Worm (Caenorhabditis elegans) whole organism, L4 larva: ENCODE measurements around the gene Y51A2D.13.

ENCODE experiments used
- F37D6.2 ChIP-seq: sonication (generic microtip); optimal IDR thresholded peaks from 2 replicates; lab custom pipeline; 2016; ENCODE audit warnings: mild to moderate bottlenecking, missing genetic modification characterization, missing compliant biosample characterization
- T20F7.1 ChIP-seq: fragments of 200-800 bp; sonication (Bioruptor generic); optimal IDR thresholded peaks from 2 replicates; lab custom pipeline; 2018; ENCODE audit warnings: mild to moderate bottlenecking, missing genetic modification characterization, missing compliant biosample characterization
- T26A8.4 ChIP-seq: fragments of 200-800 bp; sonication (Bioruptor generic); IDR thresholded peaks from 2 replicates; pipeline ENCODE4 v1.3.6; 2022; ENCODE audit warnings: missing genetic modification characterization, missing compliant biosample characterization
- Y105C5A.15 ChIP-seq: fragments of 200-800 bp; sonication (Bioruptor generic); IDR thresholded peaks from 2 replicates; pipeline ENCODE4 v1.3.6; 2022; ENCODE audit warnings: missing genetic modification characterization, missing compliant biosample characterization
- ZK546.5 ChIP-seq, 2 experiments: sonication (generic microtip); optimal IDR thresholded peaks; 2 replicates each; lab custom pipeline; 2017; ENCODE audit warnings: missing biosample characterization in 2 of 2, missing genetic modification characterization in 2 of 2
- ceh-28 ChIP-seq: fragments of 150-350 bp; optimal IDR thresholded peaks from 2 replicates; lab custom pipeline; 2014; ENCODE audit warnings: missing biosample characterization, missing genetic modification reagents, missing genetic modification characterization
- ceh-44 ChIP-seq: fragments of 200-800 bp; sonication (Bioruptor generic); IDR thresholded peaks from 2 replicates; pipeline ENCODE4 v1.3.6; 2022; ENCODE audit warnings: missing genetic modification reagents, missing genetic modification characterization, missing compliant biosample characterization
- daf-16 ChIP-seq, 3 experiments: sonication (generic microtip); optimal IDR thresholded peaks; 2 replicates each; lab custom pipeline; 2016 to 2017; ENCODE audit warnings: missing genetic modification characterization in 3 of 3, missing genetic modification reagents in 3 of 3, mild to moderate bottlenecking in 2 of 3, missing compliant biosample characterization in 2 of 3, missing biosample characterization in 1 of 3, moderate library complexity in 1 of 3
- daf-19 ChIP-seq: fragments of 200-800 bp; sonication (Bioruptor generic); conservative IDR thresholded peaks from 2 replicates; pipeline ENCODE4 v1.3.6; 2022; ENCODE audit warnings: missing genetic modification characterization, missing compliant biosample characterization
- dmd-6 ChIP-seq: fragments of 200-800 bp; sonication (Bioruptor generic); IDR thresholded peaks from 2 replicates; pipeline ENCODE4 v1.3.6; 2022; ENCODE audit warnings: missing genetic modification reagents, missing genetic modification characterization, missing compliant biosample characterization
- dmd-8 ChIP-seq: fragments of 200-800 bp; sonication (Bioruptor generic); IDR thresholded peaks from 2 replicates; pipeline ENCODE4 v1.3.6; 2022; ENCODE audit warnings: missing genetic modification characterization, missing compliant biosample characterization
- dpl-1 ChIP-seq: fragments of 150-350 bp; optimal IDR thresholded peaks from 2 replicates; lab custom pipeline; 2014; ENCODE audit warnings: missing biosample characterization, missing genetic modification reagents, missing genetic modification characterization
- dve-1 ChIP-seq: sonication (generic microtip); optimal IDR thresholded peaks from 2 replicates; lab custom pipeline; 2017; ENCODE audit warnings: antibody characterized with exemption, mild to moderate bottlenecking, missing genetic modification characterization, missing compliant biosample characterization; ENCODE audit not compliant: insufficient read depth
- fkh-10 ChIP-seq: fragments of 150-350 bp; optimal IDR thresholded peaks from 2 replicates; lab custom pipeline; 2014; ENCODE audit warnings: missing biosample characterization, missing genetic modification reagents, missing genetic modification characterization
- fos-1 ChIP-seq: fragments of 150-350 bp; optimal IDR thresholded peaks from 2 replicates; lab custom pipeline; 2014; ENCODE audit warnings: missing biosample characterization, missing genetic modification characterization
- hlh-30 ChIP-seq: sonication (generic microtip); optimal IDR thresholded peaks from 2 replicates; lab custom pipeline; 2017; ENCODE audit warnings: antibody characterized with exemption, mild to moderate bottlenecking, missing genetic modification characterization, missing compliant biosample characterization; ENCODE audit not compliant: insufficient read depth
- lin-13 ChIP-seq: fragments of 150-350 bp; optimal IDR thresholded peaks from 2 replicates; lab custom pipeline; 2014; ENCODE audit warnings: missing biosample characterization, missing genetic modification reagents, missing genetic modification characterization
- lin-15B ChIP-seq: fragments of 150-350 bp; sonication (generic microtip); optimal IDR thresholded peaks from 3 replicates; lab custom pipeline; 2014; ENCODE audit warnings: missing biosample characterization, missing genetic modification characterization
- lin-29 ChIP-seq: fragments of 200-800 bp; sonication (Bioruptor generic); IDR thresholded peaks from 2 replicates; pipeline ENCODE4 v1.3.6; 2022; ENCODE audit warnings: missing genetic modification reagents, missing genetic modification characterization, missing compliant biosample characterization
- lin-39 ChIP-seq: fragments of 150-350 bp; optimal IDR thresholded peaks from 2 replicates; lab custom pipeline; 2014; ENCODE audit warnings: missing biosample characterization, missing genetic modification reagents, missing genetic modification characterization
- lir-3 ChIP-seq: sonication (generic microtip); optimal IDR thresholded peaks from 2 replicates; lab custom pipeline; 2016; ENCODE audit warnings: mild to moderate bottlenecking, missing genetic modification characterization, missing compliant biosample characterization
- lsy-2 ChIP-seq, 2 experiments: fragments of 150-350 bp in 1 of 2; sonication (generic microtip) in 1 of 2; optimal IDR thresholded peaks; 2 replicates each; lab custom pipeline; 2014 to 2017; ENCODE audit warnings: missing biosample characterization in 2 of 2, missing genetic modification characterization in 2 of 2
- mdl-1 ChIP-seq, 2 experiments: fragments of 150-350 bp in 1 of 2; sonication (generic microtip) in 1 of 2; optimal IDR thresholded peaks; 2 replicates each; lab custom pipeline; 2014 to 2017; ENCODE audit warnings: missing biosample characterization in 2 of 2, missing genetic modification characterization in 2 of 2
- mep-1 ChIP-seq: fragments of 150-350 bp; sonication (generic microtip); optimal IDR thresholded peaks from 3 replicates; lab custom pipeline; 2014; ENCODE audit warnings: missing biosample characterization, missing genetic modification characterization
- nhr-25 ChIP-seq: sonication (generic microtip); optimal IDR thresholded peaks from 2 replicates; lab custom pipeline; 2017; ENCODE audit warnings: missing genetic modification characterization, mild to moderate bottlenecking, missing compliant biosample characterization, antibody characterized with exemption, moderate library complexity, borderline replicate concordance; ENCODE audit not compliant: insufficient read depth
- nhr-28 ChIP-seq: fragments of 150-350 bp; optimal IDR thresholded peaks from 2 replicates; lab custom pipeline; 2014; ENCODE audit warnings: missing biosample characterization, missing genetic modification characterization
- nhr-41 ChIP-seq: fragments of 200-800 bp; sonication (Bioruptor generic); IDR thresholded peaks from 2 replicates; pipeline ENCODE4 v1.3.6; 2022; ENCODE audit warnings: missing genetic modification reagents, missing genetic modification characterization, missing compliant biosample characterization
- saeg-2 ChIP-seq: fragments of 200-800 bp; sonication (Bioruptor generic); IDR thresholded peaks from 2 replicates; pipeline ENCODE4 v1.3.6; 2022; ENCODE audit warnings: missing genetic modification reagents, missing genetic modification characterization, missing compliant biosample characterization
- skn-1 ChIP-seq: fragments of 150-350 bp; optimal IDR thresholded peaks from 2 replicates; lab custom pipeline; 2014; ENCODE audit warnings: missing biosample characterization, missing genetic modification characterization
- spr-1 ChIP-seq: sonication (generic microtip); optimal IDR thresholded peaks from 2 replicates; lab custom pipeline; 2016; ENCODE audit warnings: mild to moderate bottlenecking, missing genetic modification characterization, missing compliant biosample characterization
- tag-97 ChIP-seq: fragments of 200-800 bp; sonication (Bioruptor generic); IDR thresholded peaks from 2 replicates; pipeline ENCODE4 v1.3.6; 2022; ENCODE audit warnings: missing genetic modification characterization, missing compliant biosample characterization
- tra-1 ChIP-seq: fragments of 200-800 bp; sonication (Bioruptor generic); IDR thresholded peaks from 2 replicates; pipeline ENCODE4 v1.3.6; 2022; ENCODE audit warnings: missing genetic modification reagents, missing genetic modification characterization, missing compliant biosample characterization
- unc-130 ChIP-seq: sonication (generic microtip); optimal IDR thresholded peaks from 2 replicates; lab custom pipeline; 2016; ENCODE audit warnings: missing genetic modification reagents, missing genetic modification characterization, missing compliant biosample characterization
- unc-62 ChIP-seq, 3 experiments: fragments of 150-350 bp in 1 of 3; sonication (generic microtip); optimal IDR thresholded peaks in 2 of 3; peaks in 1 of 3; 1 replicate in 1 of 3; 2 replicates in 2 of 3; lab custom pipeline; 2014 to 2017; ENCODE audit warnings: missing biosample characterization in 3 of 3, missing genetic modification characterization in 3 of 3, missing genetic modification reagents in 3 of 3, missing genotype in 1 of 3
- vab-7 ChIP-seq: fragments of 200-800 bp; sonication (Bioruptor generic); IDR thresholded peaks from 2 replicates; pipeline ENCODE4 v1.3.6; 2022; ENCODE audit warnings: missing genetic modification reagents, missing genetic modification characterization, missing compliant biosample characterization
- zip-2 ChIP-seq: fragments of 150-350 bp; optimal IDR thresholded peaks from 2 replicates; lab custom pipeline; 2014; ENCODE audit warnings: missing biosample characterization, missing genetic modification characterization

Y51A2D.13 gene

DNA sequence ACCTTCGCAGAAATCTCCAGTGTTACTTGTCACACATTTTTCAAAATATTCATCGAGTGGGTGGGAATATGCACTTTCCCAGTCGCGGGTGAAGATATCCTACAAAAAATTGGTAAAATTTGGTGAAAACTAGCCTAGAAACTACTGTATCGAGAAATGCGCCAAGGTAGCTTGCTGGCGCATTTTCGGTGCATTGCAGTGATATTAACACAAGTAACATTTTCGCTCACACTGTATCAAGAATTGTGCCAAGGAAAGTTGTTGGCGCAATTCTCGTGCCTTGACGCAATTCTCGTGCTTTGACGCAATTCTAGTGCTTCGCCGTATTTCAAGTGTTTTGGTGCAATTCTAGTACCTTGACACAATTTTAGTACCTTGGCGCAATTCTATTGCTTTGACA is 6.4 kb downstream of the Y51A2D.13 start (continued):
- TF ChIP-seq F37D6.2 (tag; lab: Kevin White, UChicago) (no peak), unc-130 (GFP tag; lab: Kevin White, UChicago) (no peak), tra-1 (GFP tag; lab: Robert Waterston, UW) (peak; percentile 48; the same call in 1 of the 2 replicates), T26A8.4 (GFP tag; lab: Robert Waterston, UW) (no peak), lin-39 (no peak), nhr-41 (GFP tag; lab: Robert Waterston, UW) (no peak), dpl-1 (GFP tag; lab: Kevin White, UChicago) (no peak), Y105C5A.15 (GFP tag; lab: Robert Waterston, UW) (no peak)

DNA sequence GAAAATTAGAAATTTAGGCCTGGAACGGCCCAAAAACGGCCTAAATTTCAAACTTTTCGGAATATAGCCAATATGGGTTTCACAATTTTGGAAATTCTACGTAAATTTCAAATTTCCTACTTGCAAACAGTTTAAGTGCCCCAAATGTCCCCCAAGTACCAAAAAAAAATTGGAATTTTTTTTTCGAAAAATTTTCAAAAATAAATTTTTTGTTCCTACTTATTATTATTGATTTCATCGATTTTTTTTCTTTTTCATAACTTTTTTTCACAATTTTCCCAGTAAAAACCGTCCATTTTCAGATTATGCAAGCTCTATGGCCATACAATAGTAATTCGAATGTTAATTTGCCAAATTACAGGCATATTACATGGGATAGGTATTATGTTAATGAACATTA is 8.1 kb downstream of the Y51A2D.13 start, which contains the start of gene Y51A2D.21:
Y51A2D.21 (plus strand) TSS at position 301 of the 400 bp plus-strand sequence.
- TF ChIP-seq lir-3 (no peak), daf-19 (no peak), lin-29 (GFP tag; lab: Robert Waterston, UW) (no peak), dmd-6 (GFP tag; lab: Robert Waterston, UW) (no peak), ceh-28 (tag; lab: Kevin White, UChicago) (no peak), lin-39 (no peak), saeg-2 (no peak), skn-1 (tag; lab: Kevin White, UChicago) (no peak), ceh-44 (GFP tag; lab: Robert Waterston, UW) (no peak), T20F7.1 (GFP tag; lab: Kevin White, UChicago) (no peak), lin-15B (tag; lab: Kevin White, UChicago) (no peak), zip-2 (tag; lab: Kevin White, UChicago) (no peak), fkh-10 (GFP tag; lab: Kevin White, UChicago) (no peak), spr-1 (tag; lab: Kevin White, UChicago) (no peak)

DNA sequence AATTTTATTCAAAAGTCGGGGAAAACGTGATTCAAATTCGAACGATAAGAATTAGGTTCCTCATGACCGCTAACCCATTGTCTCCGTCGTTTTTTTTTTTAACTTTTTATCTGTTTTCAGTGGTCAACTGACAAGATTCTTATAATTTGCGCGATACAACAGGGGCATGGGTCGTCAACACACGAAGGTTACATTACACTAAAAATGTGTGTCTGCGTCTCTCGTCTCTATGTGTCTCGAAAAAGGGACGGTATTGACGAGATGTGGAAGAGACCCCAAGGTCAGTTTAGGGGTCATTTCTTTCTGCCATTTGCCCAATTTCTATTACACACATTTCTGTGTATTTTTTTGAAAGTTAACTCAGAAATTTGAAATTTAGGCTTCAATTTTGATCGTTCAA is 10.1 kb downstream of the Y51A2D.13 start:
- TF ChIP-seq vab-7 (no peak), dve-1 (tag; lab: Kevin White, UChicago) (peak; percentile 29), fos-1 (tag; lab: Kevin White, UChicago) (no peak), lin-13 (GFP tag; lab: Kevin White, UChicago) (no peak), tag-97 (no peak), lsy-2 (tag; optimal IDR thresholded peaks at IDR 0.05; lab: Kevin White, UChicago) (peak in 1 of 2 experiments; percentile 9), unc-62 (GFP tag; optimal IDR thresholded peaks at IDR 0.05 in 1 of 2; lab: Kevin White, UChicago) (peak in 1 of 2 experiments; percentile 3), unc-62 (tag; optimal IDR thresholded peaks at IDR 0.05; lab: Kevin White, UChicago) (no peak), ZK546.5 (tag; optimal IDR thresholded peaks at IDR 0.05; lab: Kevin White, UChicago) (no peak), mep-1 (peak; percentile 46), dmd-8 (GFP tag; lab: Robert Waterston, UW) (no peak), unc-130 (GFP tag; lab: Kevin White, UChicago) (no peak), hlh-30 (tag; lab: Kevin White, UChicago) (peak; percentile 82), nhr-25 (tag; lab: Kevin White, UChicago) (peak; percentile 54), nhr-28 (peak; percentile 36), fkh-10 (GFP tag; lab: Kevin White, UChicago) (no peak), mdl-1 (tag; optimal IDR thresholded peaks at IDR 0.05; lab: Kevin White, UChicago) (peak in 1 of 2 experiments; percentile 4), daf-16 (GFP tag; optimal IDR thresholded peaks at IDR 0.05; lab: Kevin White, UChicago) (no peak), daf-16 (tag; optimal IDR thresholded peaks at IDR 0.05; lab: Kevin White, UChicago) (no peak), spr-1 (tag; lab: Kevin White, UChicago) (no peak)
